Fruit fly (Drosophila melanogaster) whole organism, embryonic: ENCODE measurements around the gene Cyp6v1.

Source experiments
- CG10462 ChIP-seq: fragments of 200-800 bp; sonication (Bioruptor generic); optimal IDR thresholded peaks from 2 replicates; lab custom pipeline; 2016; ENCODE audit warnings: missing biosample characterization, missing genetic modification characterization
- CG10979 ChIP-seq: fragments of 200-800 bp; sonication (Bioruptor generic); optimal IDR thresholded peaks from 2 replicates; lab custom pipeline; 2018; ENCODE audit warnings: missing biosample characterization, mild to moderate bottlenecking, missing genetic modification characterization, moderate library complexity
- CG11456 ChIP-seq: fragments of 200-800 bp; sonication (Bioruptor generic); IDR thresholded peaks from 3 replicates; pipeline ENCODE4 v1.3.6; 2022; ENCODE audit warnings: missing biosample characterization, missing genetic modification characterization
- CG14667 ChIP-seq: fragments of 200-800 bp; sonication (Bioruptor generic); IDR thresholded peaks from 2 replicates; pipeline ENCODE4 v1.3.6; 2022; ENCODE audit warnings: missing biosample characterization, missing genetic modification characterization
- CG14860 ChIP-seq: fragments of 200-800 bp; sonication (Bioruptor generic); IDR thresholded peaks from 3 replicates; pipeline ENCODE4 v1.3.6; 2022; ENCODE audit warnings: missing biosample characterization, missing genetic modification characterization; ENCODE audit not compliant: partially characterized antibody
- CG14965 ChIP-seq: fragments of 200-800 bp; sonication (Bioruptor generic); optimal IDR thresholded peaks from 2 replicates; lab custom pipeline; 2016; ENCODE audit warnings: missing biosample characterization, missing genetic modification characterization, borderline replicate concordance
- CG15514 ChIP-seq: fragments of 200-800 bp; sonication (Bioruptor generic); optimal IDR thresholded peaks from 3 replicates; lab custom pipeline; 2017; ENCODE audit warnings: missing biosample characterization, missing genetic modification characterization, mild to moderate bottlenecking, moderate library complexity, missing genetic modification reagents
- CG15601 ChIP-seq: fragments of 200-800 bp; sonication (Bioruptor generic); optimal IDR thresholded peaks from 3 replicates; lab custom pipeline; 2019; ENCODE audit warnings: missing biosample characterization, mild to moderate bottlenecking, missing genetic modification characterization, moderate library complexity
- CG17612 ChIP-seq: fragments of 200-800 bp; sonication (Bioruptor generic); IDR thresholded peaks from 2 replicates; pipeline ENCODE4 v1.3.6; 2022; ENCODE audit warnings: missing biosample characterization, missing genetic modification characterization
- CG1832 ChIP-seq: fragments of 200-800 bp; sonication (Bioruptor generic); optimal IDR thresholded peaks from 2 replicates; lab custom pipeline; 2017; ENCODE audit warnings: missing biosample characterization, mild to moderate bottlenecking, missing genetic modification characterization, inconsistent platforms
- CG3065 ChIP-seq: fragments of 200-800 bp; sonication (Bioruptor generic); optimal IDR thresholded peaks from 2 replicates; lab custom pipeline; 2016; ENCODE audit warnings: missing biosample characterization, missing genetic modification characterization
- CG31224 ChIP-seq: fragments of 200-800 bp; sonication (Bioruptor generic); IDR thresholded peaks from 2 replicates; pipeline ENCODE4 v1.3.6; 2022; ENCODE audit warnings: missing biosample characterization, missing genetic modification characterization
- CG32767 ChIP-seq: fragments of 200-800 bp; sonication (Bioruptor generic); IDR thresholded peaks from 2 replicates; pipeline ENCODE4 v1.3.6; 2022; ENCODE audit warnings: missing biosample characterization, missing genetic modification characterization
- CG4854 ChIP-seq: fragments of 200-800 bp; sonication (Bioruptor generic); optimal IDR thresholded peaks from 2 replicates; lab custom pipeline; 2016; ENCODE audit warnings: missing biosample characterization, missing genetic modification characterization, inconsistent platforms
- CG7556 ChIP-seq: fragments of 200-800 bp; sonication (Bioruptor generic); optimal IDR thresholded peaks from 2 replicates; lab custom pipeline; 2017; ENCODE audit warnings: missing biosample characterization, mild to moderate bottlenecking, missing genetic modification characterization
- CG7839 ChIP-seq: fragments of 200-800 bp; sonication (Bioruptor generic); optimal IDR thresholded peaks from 3 replicates; lab custom pipeline; 2018; ENCODE audit warnings: missing biosample characterization, mild to moderate bottlenecking, missing genetic modification characterization, moderate library complexity
- CG7987 ChIP-seq: fragments of 200-800 bp; sonication (Bioruptor generic); optimal IDR thresholded peaks from 2 replicates; lab custom pipeline; 2018; ENCODE audit warnings: missing biosample characterization, mild to moderate bottlenecking, missing genetic modification characterization, moderate library complexity
- CG8281 ChIP-seq: fragments of 200-800 bp; sonication (Bioruptor generic); optimal IDR thresholded peaks from 2 replicates; lab custom pipeline; 2018; ENCODE audit warnings: missing biosample characterization, mild to moderate bottlenecking, missing genetic modification characterization, moderate library complexity
- Deaf1 ChIP-seq: fragments of 200-800 bp; optimal IDR thresholded peaks from 3 replicates; lab custom pipeline; 2019; ENCODE audit warnings: missing biosample characterization, mild to moderate bottlenecking, missing genetic modification characterization, moderate library complexity
- E2f1 ChIP-seq: fragments of 200-800 bp; sonication (Bioruptor generic); IDR thresholded peaks from 2 replicates; pipeline ENCODE4 v1.3.6; 2022; ENCODE audit warnings: missing biosample characterization, missing genetic modification characterization
- Eip74EF ChIP-seq, 2 experiments: fragments of 200-800 bp in 1 of 2; fragments of >200 bp in 1 of 2; sonication (Bioruptor generic) in 1 of 2; optimal IDR thresholded peaks; 2 replicates each; lab custom pipeline; 2017 to 2019; ENCODE audit warnings: missing biosample characterization in 2 of 2, missing genetic modification characterization in 2 of 2, mild to moderate bottlenecking in 1 of 2, moderate library complexity in 1 of 2
- HLH4C ChIP-seq: fragments of 200-800 bp; sonication (Bioruptor generic); IDR thresholded peaks from 3 replicates; pipeline ENCODE4 v1.3.6; 2022; ENCODE audit warnings: missing biosample characterization, missing genetic modification characterization; ENCODE audit not compliant: partially characterized antibody
- HmgD ChIP-seq: fragments of 200-800 bp; sonication (Bioruptor generic); optimal IDR thresholded peaks from 3 replicates; lab custom pipeline; 2016; ENCODE audit warnings: missing biosample characterization, missing genetic modification characterization
- MESR4 ChIP-seq: fragments of 200-800 bp; sonication (Bioruptor generic); optimal IDR thresholded peaks from 2 replicates; lab custom pipeline; 2018; ENCODE audit warnings: missing biosample characterization, mild to moderate bottlenecking, missing genetic modification characterization, moderate library complexity
- Ptx1 ChIP-seq: fragments of 200-800 bp; sonication (Bioruptor generic); IDR thresholded peaks from 2 replicates; pipeline ENCODE4 v1.3.6; 2022; ENCODE audit warnings: missing biosample characterization, missing genetic modification characterization
- Rfx ChIP-seq: fragments of 200-800 bp; sonication (Bioruptor generic); IDR thresholded peaks from 2 replicates; pipeline ENCODE4 v1.3.6; 2022; ENCODE audit warnings: missing biosample characterization, missing genetic modification characterization
- Six4 ChIP-seq: fragments of 200-800 bp; sonication (Bioruptor generic); optimal IDR thresholded peaks from 2 replicates; lab custom pipeline; 2016; ENCODE audit warnings: missing biosample characterization, missing genetic modification characterization
- Sox102F ChIP-seq: fragments of 200-800 bp; sonication (Bioruptor generic); optimal IDR thresholded peaks from 2 replicates; lab custom pipeline; 2018; ENCODE audit warnings: missing biosample characterization, mild to moderate bottlenecking, missing genetic modification characterization, moderate library complexity
- Spps ChIP-seq: fragments of 200-800 bp; sonication (Bioruptor generic); optimal IDR thresholded peaks from 2 replicates; lab custom pipeline; 2018; ENCODE audit warnings: missing biosample characterization, mild to moderate bottlenecking, missing genetic modification characterization
- Stat92E ChIP-seq, 3 experiments: fragments of >200 bp in 2 of 3; fragments of 200-800 bp in 1 of 3; sonication (Bioruptor generic) in 1 of 3; optimal IDR thresholded peaks; 2 replicates each; lab custom pipeline; 2017 to 2019; ENCODE audit warnings: missing biosample characterization in 3 of 3, missing genetic modification characterization in 3 of 3, mild to moderate bottlenecking in 1 of 3, moderate library complexity in 1 of 3
- Xrp1 ChIP-seq: fragments of 200-800 bp; sonication (Bioruptor generic); IDR thresholded peaks from 2 replicates; pipeline ENCODE4 v1.3.6; 2022; ENCODE audit warnings: missing biosample characterization, missing genetic modification characterization
- al ChIP-seq: fragments of 200-800 bp; sonication (Bioruptor generic); IDR thresholded peaks from 2 replicates; pipeline ENCODE4 v1.3.6; 2022; ENCODE audit warnings: missing biosample characterization, missing genetic modification characterization
- crp ChIP-seq, 2 experiments: fragments of 200-800 bp; sonication (Bioruptor generic); optimal IDR thresholded peaks; 2 replicates in 1 of 2; 3 replicates in 1 of 2; lab custom pipeline; 2017; ENCODE audit warnings: missing biosample characterization in 2 of 2, missing genetic modification characterization in 2 of 2, mild to moderate bottlenecking in 1 of 2, moderate library complexity in 1 of 2
- en ChIP-seq: fragments of 200-800 bp; sonication (Bioruptor generic); optimal IDR thresholded peaks from 2 replicates; lab custom pipeline; 2016; ENCODE audit warnings: missing biosample characterization, missing genetic modification characterization
- fu2 ChIP-seq: fragments of 200-800 bp; sonication (Bioruptor generic); optimal IDR thresholded peaks from 2 replicates; lab custom pipeline; 2016; ENCODE audit warnings: missing biosample characterization, missing genetic modification characterization
- grau ChIP-seq: fragments of 200-800 bp; optimal IDR thresholded peaks from 3 replicates; lab custom pipeline; 2019; ENCODE audit warnings: missing biosample characterization, mild to moderate bottlenecking, missing genetic modification characterization, moderate library complexity
- gro ChIP-seq: fragments of 200-800 bp; sonication (Bioruptor generic); optimal IDR thresholded peaks from 2 replicates; lab custom pipeline; 2016; ENCODE audit warnings: missing biosample characterization, missing genetic modification characterization
- her ChIP-seq: fragments of 200-800 bp; sonication (Bioruptor generic); optimal IDR thresholded peaks from 2 replicates; lab custom pipeline; 2016; ENCODE audit warnings: missing biosample characterization, missing genetic modification characterization
- mam ChIP-seq: fragments of 200-800 bp; sonication (Bioruptor generic); optimal IDR thresholded peaks from 3 replicates; lab custom pipeline; 2016; ENCODE audit warnings: missing biosample characterization, missing genetic modification characterization
- nerfin-2 ChIP-seq: fragments of 200-800 bp; sonication (Bioruptor generic); IDR thresholded peaks from 2 replicates; pipeline ENCODE4 v1.3.6; 2022; ENCODE audit warnings: missing biosample characterization, missing genetic modification characterization; ENCODE audit not compliant: partially characterized antibody
- oc ChIP-seq: fragments of 200-800 bp; sonication (Bioruptor generic); optimal IDR thresholded peaks from 2 replicates; lab custom pipeline; 2018; ENCODE audit warnings: missing biosample characterization, mild to moderate bottlenecking, missing genetic modification characterization, moderate library complexity
- pan ChIP-seq, 4 experiments: fragments of >200 bp in 3 of 4; fragments of 200-800 bp in 1 of 4; sonication (Bioruptor generic) in 1 of 4; optimal IDR thresholded peaks in 3 of 4; IDR thresholded peaks in 1 of 4; 2 replicates each; pipeline versions ENCODE4 v1.3.6 to Lab custom; 2017 to 2022; ENCODE audit warnings: missing biosample characterization in 2 of 4, missing genetic modification characterization in 2 of 4, mixed read lengths in 1 of 4
- pho ChIP-seq: fragments of 200-800 bp; sonication (Bioruptor generic); optimal IDR thresholded peaks from 2 replicates; lab custom pipeline; 2016; ENCODE audit warnings: missing biosample characterization, missing genetic modification characterization
- pum ChIP-seq: fragments of 200-800 bp; sonication (Bioruptor generic); optimal IDR thresholded peaks from 2 replicates; lab custom pipeline; 2016; ENCODE audit warnings: missing biosample characterization, missing genetic modification characterization
- sna ChIP-seq: fragments of 200-800 bp; sonication (Bioruptor generic); IDR thresholded peaks from 2 replicates; pipeline ENCODE4 v1.3.6; 2022; ENCODE audit warnings: missing biosample characterization, missing genetic modification characterization; ENCODE audit not compliant: partially characterized antibody
- so ChIP-seq: fragments of 200-800 bp; sonication (Bioruptor generic); IDR thresholded peaks from 3 replicates; pipeline ENCODE4 v1.3.6; 2022; ENCODE audit warnings: missing biosample characterization, missing genetic modification characterization
- ssp ChIP-seq: fragments of 200-800 bp; sonication (Bioruptor generic); IDR thresholded peaks from 2 replicates; pipeline ENCODE4 v1.3.6; 2022; ENCODE audit warnings: missing biosample characterization, missing genetic modification characterization
- wor ChIP-seq: fragments of 200-800 bp; sonication (Bioruptor generic); IDR thresholded peaks from 2 replicates; pipeline ENCODE4 v1.3.6; 2022; ENCODE audit warnings: missing biosample characterization, missing genetic modification characterization

Cyp6v1 gene

DNA sequence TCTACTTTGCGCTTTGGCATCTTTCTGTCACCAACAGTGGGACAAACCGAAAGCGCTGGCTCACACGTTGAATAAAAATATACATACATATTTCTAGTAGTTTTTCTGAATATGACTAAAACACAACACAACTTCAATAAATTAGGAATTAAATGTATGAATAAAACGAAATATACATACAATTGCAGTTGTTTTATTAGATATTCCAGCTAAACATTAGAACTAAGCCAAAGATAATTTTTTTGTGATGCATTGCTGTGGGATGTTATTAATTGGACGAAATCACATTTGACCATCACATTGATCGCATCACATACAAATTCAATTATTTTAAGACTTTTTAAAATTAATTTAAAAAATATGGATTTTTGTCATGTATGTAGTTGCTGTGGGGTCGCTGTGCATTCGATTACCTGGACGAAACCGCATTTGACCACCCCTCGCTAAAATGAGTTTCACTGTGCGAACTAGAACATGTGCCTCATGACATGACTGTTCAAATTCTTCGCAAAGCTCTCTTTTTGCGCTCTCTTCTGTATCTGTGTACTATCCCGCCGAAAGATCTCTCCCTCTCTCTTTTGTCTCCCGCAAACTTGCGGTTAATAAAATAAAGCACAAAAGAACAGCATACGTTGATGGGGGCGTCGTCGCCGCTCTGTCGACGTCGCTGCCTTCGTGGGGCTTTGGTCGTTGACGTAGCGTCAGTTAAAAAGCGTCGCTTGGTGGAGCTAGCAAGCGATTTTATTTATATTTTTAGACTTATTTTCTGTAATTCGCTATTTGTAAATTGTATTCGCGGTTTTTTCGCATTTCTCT is at the start of gene Cyp6v1 (continued):
- TF ChIP-seq crp (GFP tag; optimal IDR thresholded peaks at IDR 0.05; lab: Kevin White, UChicago) (no peak), sna (no peak), CG32767 (GFP tag; lab: Robert Waterston, UW) (no peak), CG3065 (GFP tag; lab: Kevin White, UChicago) (no peak), HmgD (GFP tag; lab: Kevin White, UChicago) (no peak), pan (optimal IDR thresholded peaks at IDR 0.05; lab: Kevin White, UChicago) (no peak), pan (GFP tag; optimal IDR thresholded peaks at IDR 0.05 in 1 of 2, IDR thresholded peaks at IDR 0.05 in 1 of 2) (no peak), MESR4 (GFP tag; lab: Kevin White, UChicago) (no peak), Sox102F (GFP tag; lab: Kevin White, UChicago) (peak; percentile 22), mam (GFP tag; lab: Kevin White, UChicago) (peak; percentile 5), CG31224 (GFP tag; lab: Robert Waterston, UW) (peak; percentile 42), CG4854 (GFP tag; lab: Kevin White, UChicago) (no peak), grau (tag; lab: Kevin White, UChicago) (peak; percentile 65), CG7987 (no peak), Ptx1 (peak; percentile 51), wor (GFP tag; lab: Robert Waterston, UW) (no peak), al (GFP tag; lab: Robert Waterston, UW) (peak; percentile 27; the same call in 1 of the 2 replicates), CG7556 (peak; percentile 70), nerfin-2 (GFP tag; lab: Robert Waterston, UW) (no peak), CG10462 (no peak), CG7839 (tag; lab: Kevin White, UChicago) (peak; percentile 66), CG15514 (GFP tag; lab: Kevin White, UChicago) (no peak), CG17612 (GFP tag; lab: Robert Waterston, UW) (no peak), CG10979 (tag; lab: Kevin White, UChicago) (no peak), her (GFP tag; lab: Kevin White, UChicago) (no peak), CG15601 (tag; lab: Kevin White, UChicago) (no peak), CG14860 (GFP tag; lab: Robert Waterston, UW) (no peak), CG14965 (GFP tag; lab: Kevin White, UChicago) (no peak), CG8281 (tag; lab: Kevin White, UChicago) (peak; percentile 4), Deaf1 (no peak), so (GFP tag; lab: Robert Waterston, UW) (no peak), E2f1 (no peak), Spps (no peak), Xrp1 (GFP tag; lab: Robert Waterston, UW) (0 out of 2 replicates have a peak, but pooled peaks have one; percentile 24), CG14667 (no peak), HLH4C (no peak), fu2 (GFP tag; lab: Kevin White, UChicago) (no peak), CG1832 (no peak), pum (no peak), Eip74EF (GFP tag; optimal IDR thresholded peaks at IDR 0.05; lab: Kevin White, UChicago) (no peak), pho (GFP tag; lab: Kevin White, UChicago) (peak; percentile 40), oc (tag; lab: Kevin White, UChicago) (no peak), gro (GFP tag; lab: Kevin White, UChicago) (no peak), CG11456 (GFP tag; lab: Robert Waterston, UW) (no peak), en (no peak), Stat92E (GFP tag; optimal IDR thresholded peaks at IDR 0.05; lab: Kevin White, UChicago) (no peak), Rfx (GFP tag; lab: Robert Waterston, UW) (peak; percentile 36; the same call in 1 of the 2 replicates), Six4 (GFP tag; lab: Kevin White, UChicago) (no peak), ssp (GFP tag; lab: Robert Waterston, UW) (no peak)
